Fruit fly (Drosophila melanogaster) whole organism, adult: ENCODE results near the gene CG15308.

ENCODE experiments used
- CG33017 ChIP-seq: fragments of 200-800 bp; sonication (Bioruptor generic); optimal IDR thresholded peaks from 2 replicates; lab custom pipeline; 2018; ENCODE audit warnings: missing biosample characterization, mild to moderate bottlenecking, missing genetic modification characterization, moderate library complexity
- Crg-1 ChIP-seq: fragments of 200-800 bp; sonication (Bioruptor generic); optimal IDR thresholded peaks from 2 replicates; lab custom pipeline; 2016; ENCODE audit warnings: missing biosample characterization, missing genetic modification characterization

DNA sequence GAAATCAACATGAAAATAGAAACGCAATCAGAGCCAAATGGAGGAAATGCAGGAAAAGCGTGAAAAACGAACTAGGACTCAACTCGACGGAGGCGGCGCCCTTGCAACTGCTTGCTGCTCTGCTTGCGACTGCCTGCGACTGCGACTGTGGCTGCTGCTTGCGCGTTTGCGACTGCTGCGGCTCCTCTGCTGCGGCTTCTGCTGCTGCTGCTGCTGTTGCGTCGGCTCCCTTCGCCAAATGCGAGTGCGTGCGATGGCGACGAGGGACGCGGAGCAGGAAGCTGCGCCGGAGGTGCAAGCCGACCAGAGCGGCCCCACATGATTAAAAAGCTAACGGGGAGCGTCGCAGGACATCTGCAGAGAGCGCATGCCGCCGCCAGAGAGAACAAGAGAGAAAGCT is 42.2 kb upstream of the CG15308 start:
- TF ChIP-seq CG33017 (tag; lab: Kevin White, UChicago) (no peak), Crg-1 (GFP tag; lab: Kevin White, UChicago) (no peak)
